Worm (Caenorhabditis elegans) whole organism, L3 larva: ENCODE data around the gene fbxa-151.

ENCODE experiments used
- elt-2 ChIP-seq: sonication (generic microtip); optimal IDR thresholded peaks from 2 replicates; lab custom pipeline; 2016; ENCODE audit warnings: missing genetic modification reagents, mild to moderate bottlenecking, missing genetic modification characterization, missing compliant biosample characterization
- nhr-11 ChIP-seq: fragments of 150-350 bp; optimal IDR thresholded peaks from 2 replicates; lab custom pipeline; 2014; ENCODE audit warnings: missing biosample characterization, missing genetic modification characterization
- zag-1 ChIP-seq: fragments of 150-350 bp; optimal IDR thresholded peaks from 2 replicates; lab custom pipeline; 2014; ENCODE audit warnings: missing biosample characterization, missing genetic modification characterization
- ztf-11 ChIP-seq: fragments of 150-350 bp; optimal IDR thresholded peaks from 2 replicates; lab custom pipeline; 2014; ENCODE audit warnings: missing biosample characterization, missing genetic modification characterization

DNA sequence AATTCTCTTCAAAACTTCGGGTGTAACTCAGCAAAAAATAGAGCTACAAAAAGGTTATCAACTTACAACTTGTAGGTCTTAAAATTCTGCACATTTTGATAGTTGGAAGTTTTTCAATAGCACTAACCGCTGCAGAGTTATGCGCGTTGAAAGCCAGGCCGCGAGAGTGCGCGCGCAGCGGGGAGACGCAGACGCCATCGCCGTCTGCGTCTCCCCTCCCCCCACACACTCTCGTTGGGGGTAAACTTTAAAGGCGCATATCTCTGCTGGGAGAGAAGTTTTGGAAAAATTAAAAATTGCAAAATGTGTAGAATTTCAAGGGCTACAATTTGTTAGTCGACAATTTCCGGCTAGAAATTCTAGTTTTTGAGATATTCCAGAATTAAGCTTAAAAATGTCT is 37.2 kb downstream of the fbxa-151 start:
- TF ChIP-seq zag-1 (tag; lab: Kevin White, UChicago) (no peak), ztf-11 (tag; lab: Kevin White, UChicago) (no peak), elt-2 (tag; lab: Kevin White, UChicago) (no peak), nhr-11 (tag; lab: Kevin White, UChicago) (no peak)
